Fruit fly (Drosophila melanogaster): ENCODE measurements around the gene santa-maria.

The santa-maria gene

dm6 chr2L:7423333-7423895 lies 27.6 kb downstream of the santa-maria start (continued):
- TF ChIP-seq nom (GFP tag; optimal IDR thresholded peaks at IDR 0.05) (peak; percentile 76), CG18476 (GFP tag; optimal IDR thresholded peaks at IDR 0.05) (no peak), nmo (GFP tag; optimal IDR thresholded peaks at IDR 0.05) (peak; percentile 17), Lhr (GFP tag; optimal IDR thresholded peaks at IDR 0.05) (no peak), Dek (tag; optimal IDR thresholded peaks at IDR 0.05) (peak; percentile 2), tx (GFP tag; optimal IDR thresholded peaks at IDR 0.05) (no peak), CG12659 (GFP tag; optimal IDR thresholded peaks at IDR 0.05) (no peak)

dm6 chr2L:7422429-7423283 lies 28.4 kb downstream of the santa-maria start:
- TF ChIP-seq HLH4C (GFP tag; IDR thresholded peaks at IDR 0.05; ENCODE audit: partially characterized antibody) (no peak), gce (GFP tag; IDR thresholded peaks at IDR 0.05) (no peak), sob (GFP tag; IDR thresholded peaks at IDR 0.05) (0 out of 2 replicates have a peak, but pooled peaks have one; percentile 15), CG18011 (GFP tag; optimal IDR thresholded peaks at IDR 0.05) (no peak), CG3281 (GFP tag; optimal IDR thresholded peaks at IDR 0.05) (no peak), lab (GFP tag; optimal IDR thresholded peaks at IDR 0.05) (no peak), sens (GFP tag) (peak; percentile 78), Abd-B (GFP tag; optimal IDR thresholded peaks at IDR 0.05) (no peak), CG7786 (GFP tag; optimal IDR thresholded peaks at IDR 0.05) (no peak), mirr (GFP tag; optimal IDR thresholded peaks at IDR 0.05) (no peak), CG10565 (GFP tag; optimal IDR thresholded peaks at IDR 0.05) (no peak), Xrp1 (GFP tag; IDR thresholded peaks at IDR 0.05) (0 out of 2 replicates have a peak, but pooled peaks have one; percentile 15), CG12219 (GFP tag; optimal IDR thresholded peaks at IDR 0.05) (no peak), nau (GFP tag; optimal IDR thresholded peaks at IDR 0.05) (no peak), D19A (tag; optimal IDR thresholded peaks at IDR 0.05) (no peak), CG9817 (tag; optimal IDR thresholded peaks at IDR 0.05) (no peak), CG16813 (GFP tag; IDR thresholded peaks at IDR 0.05; ENCODE audit: partially characterized antibody) (no peak), CG7928 (GFP tag; optimal IDR thresholded peaks at IDR 0.05) (no peak), CG15601 (tag; optimal IDR thresholded peaks at IDR 0.05) (peak; percentile 0), H15 (GFP tag; IDR thresholded peaks at IDR 0.05) (0 out of 3 replicates have a peak, but pooled peaks have one; percentile 11), CG15514 (GFP tag; optimal IDR thresholded peaks at IDR 0.05) (no peak), kah (GFP tag; optimal IDR thresholded peaks at IDR 0.05) (no peak), tio (GFP tag; optimal IDR thresholded peaks at IDR 0.05) (peak; percentile 27), CG42726 (GFP tag; IDR thresholded peaks at IDR 0.05; ENCODE audit: partially characterized antibody) (0 out of 2 replicates have a peak, but pooled peaks have one; percentile 40), NFAT (GFP tag; IDR thresholded peaks at IDR 0.05) (no peak), Dbx (GFP tag; IDR thresholded peaks at IDR 0.05) (no peak), sr (GFP tag; IDR thresholded peaks at IDR 0.05) (0 out of 3 replicates have a peak, but pooled peaks have one; percentile 21), her (GFP tag; optimal IDR thresholded peaks at IDR 0.05) (no peak), Hey (tag; optimal IDR thresholded peaks at IDR 0.05) (no peak), NfI (GFP tag; optimal IDR thresholded peaks at IDR 0.05) (no peak), sima (GFP tag; optimal IDR thresholded peaks at IDR 0.05) (no peak), fu2 (GFP tag; optimal IDR thresholded peaks at IDR 0.05) (no peak), CG7963 (GFP tag; IDR thresholded peaks at IDR 0.05; ENCODE audit: partially characterized antibody) (no peak), ATbp (GFP tag; optimal IDR thresholded peaks at IDR 0.05) (peak; percentile 22), CG32532 (GFP tag; IDR thresholded peaks at IDR 0.05) (no peak), CG4328 (GFP tag; optimal IDR thresholded peaks at IDR 0.05) (no peak), CG4404 (GFP tag; IDR thresholded peaks at IDR 0.05) (no peak), Lpt (GFP tag; optimal IDR thresholded peaks at IDR 0.05) (no peak), Six4 (GFP tag; optimal IDR thresholded peaks at IDR 0.05) (no peak)
